Worm (Caenorhabditis elegans): ENCODE measurements around the gene W04E12.5.

ce11 chrV:19767719-19768118, 21.8 kb downstream of the W04E12.5 start:
- TF ChIP-seq nhr-28 (tag; optimal IDR thresholded peaks at IDR 0.05) = no peak
- TF ChIP-seq elt-1 (tag; optimal IDR thresholded peaks at IDR 0.05; ENCODE audit: borderline replicate concordance, insufficient read depth) = no peak
